Fruit fly (Drosophila melanogaster) S2 (cell line): ENCODE measurements around the gene CG9503.

Source experiments
- CG8478 ChIP-seq: fragments of >200 bp; optimal IDR thresholded peaks from 2 replicates; lab custom pipeline; 2018
- CTCF ChIP-seq, 2 experiments: fragments of >200 bp; optimal IDR thresholded peaks; 2 replicates each; lab custom pipeline; 2018

DNA sequence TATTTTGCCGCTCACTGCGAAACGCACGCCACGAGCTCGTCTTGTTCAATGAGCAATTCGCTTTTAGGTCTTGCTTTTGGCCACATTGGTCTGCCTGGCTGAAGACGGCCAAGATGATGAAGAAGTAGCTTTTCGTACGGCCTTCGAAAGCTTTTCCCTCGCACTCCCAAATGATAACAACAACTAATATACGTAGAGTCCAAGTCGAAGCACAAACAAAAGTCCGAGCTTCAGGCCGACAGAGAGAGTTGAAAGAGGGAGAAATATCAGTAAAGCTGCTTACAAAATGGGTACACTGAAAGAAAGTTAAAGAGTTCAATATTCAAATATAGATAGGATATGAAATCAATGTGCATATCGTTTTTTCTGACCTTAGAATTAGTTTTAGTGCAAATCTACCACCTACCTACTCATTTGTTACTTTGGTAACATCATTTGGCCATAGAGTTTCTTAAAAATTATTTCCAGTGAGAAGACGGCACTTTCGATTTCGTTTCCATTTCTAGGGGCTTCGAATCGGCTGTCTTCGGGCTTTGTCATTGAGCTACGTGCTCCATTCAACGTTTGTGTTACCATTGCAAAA is 40.7 kb downstream of the CG9503 start, which contains the start of the genes CG45064 and CG45065:
- no peak for TF ChIP-seq CTCF (optimal IDR thresholded peaks at IDR 0.05; lab: Kevin White, UChicago)
- TF ChIP-seq CG8478 (lab: Kevin White, UChicago): no peak
